Fruit fly (Drosophila melanogaster): ENCODE measurements around the gene CG32982.

The CG32982 gene

DNA sequence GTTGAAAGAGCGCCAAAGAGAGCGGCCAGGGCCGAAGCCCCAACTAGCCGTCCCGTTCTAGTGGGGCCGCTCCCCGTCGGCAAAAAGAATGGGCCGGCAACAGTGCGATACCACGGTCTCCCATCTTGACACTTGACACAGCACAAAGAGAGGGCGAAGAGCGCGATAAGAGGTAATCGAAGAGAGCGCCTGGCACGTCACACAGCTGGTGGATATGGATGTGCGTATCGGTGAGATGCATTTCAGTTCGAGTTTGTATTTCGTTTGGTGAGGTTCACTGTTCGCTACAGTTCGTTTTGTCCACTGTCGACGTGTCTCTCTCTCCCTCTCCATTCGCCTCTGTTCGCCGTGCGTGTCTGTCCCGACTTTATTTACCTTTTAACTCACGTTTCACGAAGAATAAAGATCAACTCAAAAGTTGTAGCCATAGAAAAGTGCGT is 50.6 kb downstream of the CG32982 start (continued):
- no peak for TF ChIP-seq exex (tag; optimal IDR thresholded peaks at IDR 0.05)
- peak; percentile 9 for TF ChIP-seq YL-1 (GFP tag; optimal IDR thresholded peaks at IDR 0.05)
- no peak for TF ChIP-seq hkb (optimal IDR thresholded peaks at IDR 0.05)
- TF ChIP-seq hkb (GFP tag; IDR thresholded peaks at IDR 0.05): peak; percentile 52; the same call in 1 of the 2 replicates
- TF ChIP-seq CG18764 (GFP tag; optimal IDR thresholded peaks at IDR 0.05): no peak
- TF ChIP-seq CG10431 (GFP tag; optimal IDR thresholded peaks at IDR 0.05): peak; percentile 61
- no peak for TF ChIP-seq CG1602 (GFP tag; optimal IDR thresholded peaks at IDR 0.05)
- TF ChIP-seq Dfd (GFP tag; optimal IDR thresholded peaks at IDR 0.05): no peak
- TF ChIP-seq CG32767 (GFP tag; IDR thresholded peaks at IDR 0.05): peak; percentile 66; the same call in 1 of the 2 replicates
- no peak for TF ChIP-seq jumu (GFP tag; optimal IDR thresholded peaks at IDR 0.05)
- TF ChIP-seq p53 (GFP tag; optimal IDR thresholded peaks at IDR 0.05): no peak
- peak; percentile 4 for TF ChIP-seq grau (tag; optimal IDR thresholded peaks at IDR 0.05)
- no peak for TF ChIP-seq lov (optimal IDR thresholded peaks at IDR 0.05)
- TF ChIP-seq lov (GFP tag; IDR thresholded peaks at IDR 0.05): no peak; the same call in 2 of the 3 replicates
- TF ChIP-seq CG17186 (GFP tag; optimal IDR thresholded peaks at IDR 0.05): no peak
- peak; percentile 73 for TF ChIP-seq CG6765 (GFP tag; optimal IDR thresholded peaks at IDR 0.05)
- no peak for TF ChIP-seq dmrt99B (tag; optimal IDR thresholded peaks at IDR 0.05)
- no peak for TF ChIP-seq CG18619 (GFP tag; optimal IDR thresholded peaks at IDR 0.05)
- TF ChIP-seq CG4820 (GFP tag; optimal IDR thresholded peaks at IDR 0.05): no peak
- TF ChIP-seq crol (GFP tag; IDR thresholded peaks at IDR 0.05): peak; percentile 32; the same call in 1 of the 2 replicates
- peak; percentile 15 for TF ChIP-seq CG18011 (GFP tag; optimal IDR thresholded peaks at IDR 0.05)
- peak; percentile 41 for TF ChIP-seq HmgZ (tag; optimal IDR thresholded peaks at IDR 0.05)
- TF ChIP-seq al (GFP tag; IDR thresholded peaks at IDR 0.05): no peak; the same call in 1 of the 2 replicates
- no peak for TF ChIP-seq CG8944 (GFP tag; optimal IDR thresholded peaks at IDR 0.05)
- TF ChIP-seq sob (GFP tag; IDR thresholded peaks at IDR 0.05): peak; percentile 48; the same call in 1 of the 2 replicates
- TF ChIP-seq gem (tag; optimal IDR thresholded peaks at IDR 0.05): no peak
- peak; percentile 33 for TF ChIP-seq phol (tag; optimal IDR thresholded peaks at IDR 0.05)
- TF ChIP-seq sens (GFP tag): peak; percentile 75
- TF ChIP-seq CG7928 (GFP tag; optimal IDR thresholded peaks at IDR 0.05): no peak
- no peak for TF ChIP-seq cad (GFP tag; optimal IDR thresholded peaks at IDR 0.05)
- TF ChIP-seq nom (GFP tag; optimal IDR thresholded peaks at IDR 0.05): peak; percentile 84
- TF ChIP-seq slou (GFP tag; optimal IDR thresholded peaks at IDR 0.05): no peak
- TF ChIP-seq pfk (GFP tag; optimal IDR thresholded peaks at IDR 0.05): peak; percentile 88
- no peak for TF ChIP-seq fd3F (GFP tag; optimal IDR thresholded peaks at IDR 0.05)
- TF ChIP-seq CG14710 (tag; optimal IDR thresholded peaks at IDR 0.05): no peak
- no peak for TF ChIP-seq CG12942 (GFP tag; optimal IDR thresholded peaks at IDR 0.05)
- TF ChIP-seq CG14667 (GFP tag; IDR thresholded peaks at IDR 0.05): no peak
- no peak for TF ChIP-seq CG15479 (GFP tag; optimal IDR thresholded peaks at IDR 0.05)
- peak; percentile 60; the same call in 1 of the 2 replicates for TF ChIP-seq bbx (GFP tag; IDR thresholded peaks at IDR 0.05; ENCODE audit: partially characterized antibody)
- TF ChIP-seq CG10267 (tag; optimal IDR thresholded peaks at IDR 0.05): no peak
- TF ChIP-seq CG9932 (GFP tag; IDR thresholded peaks at IDR 0.05): no peak; the same call in 1 of the 2 replicates
- TF ChIP-seq CG6683 (GFP tag; optimal IDR thresholded peaks at IDR 0.05): no peak
- TF ChIP-seq CG14014 (GFP tag; IDR thresholded peaks at IDR 0.05): 0 out of 2 replicates have a peak, but pooled peaks have one; percentile 34
- TF ChIP-seq chif (GFP tag; optimal IDR thresholded peaks at IDR 0.05): no peak
- no peak for TF ChIP-seq dm (GFP tag; optimal IDR thresholded peaks at IDR 0.05)
- peak; percentile 95 for TF ChIP-seq chinmo (GFP tag; IDR thresholded peaks at IDR 0.05; ENCODE audit: partially characterized antibody)
- TF ChIP-seq da (GFP tag; optimal IDR thresholded peaks at IDR 0.05): no peak
- TF ChIP-seq CG13894 (tag; optimal IDR thresholded peaks at IDR 0.05): peak; percentile 51
- no peak for TF ChIP-seq Neu2 (GFP tag; optimal IDR thresholded peaks at IDR 0.05; ENCODE audit: borderline replicate concordance)
- peak; percentile 16; the same call in 1 of the 2 replicates for TF ChIP-seq E2f2 (GFP tag; IDR thresholded peaks at IDR 0.05)
- no peak for TF ChIP-seq luna (GFP tag; optimal IDR thresholded peaks at IDR 0.05)

Measured in whole organism, embryonic.